Fruit fly (Drosophila melanogaster): ENCODE data around the gene CG1523.

DNA sequence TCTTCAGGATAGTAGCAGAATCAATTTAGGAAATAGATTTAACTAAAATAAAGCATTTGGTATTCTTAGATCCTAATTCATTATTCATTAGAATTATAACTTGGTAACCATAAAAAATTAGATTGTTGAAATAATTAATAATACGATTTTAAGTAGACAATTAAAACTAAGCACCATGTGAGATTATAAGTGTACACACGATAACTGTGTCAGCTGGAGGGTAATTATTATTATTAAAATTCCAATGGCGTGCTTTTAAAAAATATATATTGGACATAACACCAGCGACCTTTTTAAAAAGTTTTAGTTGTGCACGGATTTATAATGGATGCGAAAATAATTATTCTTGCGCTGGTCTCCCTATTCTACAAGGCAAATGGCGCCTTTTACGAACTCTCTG lies 13.1 kb downstream of the CG1523 start, which contains the start of gene CheB98a:
- no peak for TF ChIP-seq CTCF (optimal IDR thresholded peaks at IDR 0.05)
- TF ChIP-seq CG8478 (optimal IDR thresholded peaks at IDR 0.05) = no peak
